Worm (Caenorhabditis elegans) whole organism, L2 larva: ENCODE measurements around the gene bcmo-1.

Source experiments
- ZK546.5 ChIP-seq: sonication (generic microtip); optimal IDR thresholded peaks from 2 replicates; lab custom pipeline; 2017; ENCODE audit warnings: missing biosample characterization, missing genetic modification characterization
- aly-2 ChIP-seq: fragments of 150-350 bp; optimal IDR thresholded peaks from 2 replicates; lab custom pipeline; 2014; ENCODE audit warnings: missing biosample characterization, missing genetic modification characterization
- blmp-1 ChIP-seq: sonication (generic microtip); optimal IDR thresholded peaks from 2 replicates; lab custom pipeline; 2017; ENCODE audit warnings: missing genetic modification characterization, mild to moderate bottlenecking, missing compliant biosample characterization, antibody characterized with exemption, moderate library complexity; ENCODE audit not compliant: insufficient read depth
- egl-27 ChIP-seq: sonication (generic microtip); optimal IDR thresholded peaks from 3 replicates; lab custom pipeline; 2017; ENCODE audit warnings: missing biosample characterization, missing genetic modification reagents, missing genetic modification characterization
- fos-1 ChIP-seq: fragments of 150-350 bp; optimal IDR thresholded peaks from 2 replicates; lab custom pipeline; 2014; ENCODE audit warnings: missing biosample characterization, missing genetic modification characterization
- nhr-12 ChIP-seq: fragments of 150-350 bp; optimal IDR thresholded peaks from 2 replicates; lab custom pipeline; 2014; ENCODE audit warnings: missing biosample characterization, missing genetic modification characterization
- nhr-237 ChIP-seq: fragments of 150-350 bp; optimal IDR thresholded peaks from 2 replicates; lab custom pipeline; 2014; ENCODE audit warnings: missing biosample characterization, missing genetic modification characterization
- nhr-6 ChIP-seq: fragments of 150-350 bp; optimal IDR thresholded peaks from 2 replicates; lab custom pipeline; 2014; ENCODE audit warnings: missing biosample characterization, missing genetic modification characterization
- nhr-77 ChIP-seq: fragments of 150-350 bp; optimal IDR thresholded peaks from 2 replicates; lab custom pipeline; 2014; ENCODE audit warnings: missing biosample characterization, missing genetic modification characterization
- ztf-11 ChIP-seq: sonication (generic microtip); optimal IDR thresholded peaks from 2 replicates; lab custom pipeline; 2017; ENCODE audit warnings: missing biosample characterization, missing genetic modification characterization

ce11 chrII:12789497-12789896 is 41.0 kb upstream of the bcmo-1 start:
- no peak for TF ChIP-seq ZK546.5
- no peak for TF ChIP-seq fos-1 (tag; lab: Kevin White, UChicago)
- TF ChIP-seq nhr-12 = no peak
- TF ChIP-seq nhr-237 = no peak
- no peak for TF ChIP-seq nhr-77 (tag; lab: Kevin White, UChicago)
- TF ChIP-seq egl-27 (tag; lab: Kevin White, UChicago) = no peak
- no peak for TF ChIP-seq nhr-6 (tag; lab: Kevin White, UChicago)
- TF ChIP-seq blmp-1 (tag; lab: Kevin White, UChicago) = no peak
- TF ChIP-seq ztf-11 (tag; lab: Kevin White, UChicago) = no peak
- no peak for TF ChIP-seq aly-2
